Worm (Caenorhabditis elegans) whole organism, mixed stage, embryonic: ENCODE results near the gene cap-1.
"Not testable (repeated sequence)": the region's sequence is repeated elsewhere in the genome, so short reads cannot be mapped to it uniquely, and the experiment has no call there.

Experiments
- M03D4.4 ChIP-seq: sonication (generic microtip); optimal IDR thresholded peaks from 2 replicates; lab custom pipeline; 2017; ENCODE audit warnings: mild to moderate bottlenecking, missing genetic modification characterization, missing compliant biosample characterization
- bed-3 ChIP-seq: fragments of 200-800 bp; sonication (Bioruptor generic); optimal IDR thresholded peaks from 3 replicates; lab custom pipeline; 2018; ENCODE audit warnings: mild to moderate bottlenecking, missing genetic modification characterization, moderate library complexity, missing compliant biosample characterization
- blmp-1 ChIP-seq: fragments of 150-350 bp; optimal IDR thresholded peaks from 2 replicates; lab custom pipeline; 2014; ENCODE audit warnings: missing biosample characterization, missing genetic modification characterization
- ceh-39 ChIP-seq: fragments of 150-350 bp; optimal IDR thresholded peaks from 2 replicates; lab custom pipeline; 2014; ENCODE audit warnings: missing biosample characterization, missing genetic modification characterization
- ceh-43 ChIP-seq: fragments of 200-800 bp; sonication (Bioruptor generic); optimal IDR thresholded peaks from 2 replicates; lab custom pipeline; 2018; ENCODE audit warnings: mild to moderate bottlenecking, missing genetic modification characterization, moderate library complexity, missing compliant biosample characterization
- ceh-83 ChIP-seq: fragments of 200-800 bp; sonication (Bioruptor generic); optimal IDR thresholded peaks from 2 replicates; lab custom pipeline; 2018; ENCODE audit warnings: mild to moderate bottlenecking, missing genetic modification characterization, missing compliant biosample characterization
- ces-1 ChIP-seq: fragments of 150-350 bp; optimal IDR thresholded peaks from 2 replicates; lab custom pipeline; 2014; ENCODE audit warnings: missing biosample characterization, missing genetic modification reagents, missing genetic modification characterization
- cnd-1 ChIP-seq: fragments of 200-800 bp; sonication (Bioruptor generic); optimal IDR thresholded peaks from 2 replicates; lab custom pipeline; 2018; ENCODE audit warnings: mild to moderate bottlenecking, missing genetic modification characterization, missing compliant biosample characterization
- drap-1 ChIP-seq: fragments of 200-800 bp; sonication (Bioruptor generic); optimal IDR thresholded peaks from 3 replicates; lab custom pipeline; 2018; ENCODE audit warnings: mild to moderate bottlenecking, missing genetic modification characterization, missing compliant biosample characterization
- elt-1 ChIP-seq: sonication (generic microtip); optimal IDR thresholded peaks from 2 replicates; lab custom pipeline; 2017; ENCODE audit warnings: missing genetic modification characterization, mild to moderate bottlenecking, missing compliant biosample characterization, antibody characterized with exemption, moderate library complexity, borderline replicate concordance; ENCODE audit not compliant: insufficient read depth
- elt-3 ChIP-seq: fragments of 150-350 bp; optimal IDR thresholded peaks from 2 replicates; lab custom pipeline; 2014; ENCODE audit warnings: missing biosample characterization, missing genetic modification characterization
- flh-1 ChIP-seq: fragments of 200-800 bp; sonication (Bioruptor generic); optimal IDR thresholded peaks from 2 replicates; lab custom pipeline; 2018; ENCODE audit warnings: mild to moderate bottlenecking, missing genetic modification characterization, moderate library complexity, missing compliant biosample characterization
- ham-2 ChIP-seq: fragments of 200-800 bp; sonication (Bioruptor generic); optimal IDR thresholded peaks from 2 replicates; lab custom pipeline; 2018; ENCODE audit warnings: mild to moderate bottlenecking, missing genetic modification characterization, missing compliant biosample characterization
- hlh-1 ChIP-seq: fragments of 150-350 bp; optimal IDR thresholded peaks from 2 replicates; lab custom pipeline; 2014; ENCODE audit warnings: missing biosample characterization, missing genetic modification reagents, missing genetic modification characterization
- lin-13 ChIP-seq: fragments of 150-350 bp; optimal IDR thresholded peaks from 2 replicates; lab custom pipeline; 2014; ENCODE audit warnings: missing biosample characterization, missing genetic modification characterization
- lin-32 ChIP-seq: fragments of 200-800 bp; sonication (Bioruptor generic); optimal IDR thresholded peaks from 2 replicates; lab custom pipeline; 2018; ENCODE audit warnings: mild to moderate bottlenecking, missing genetic modification characterization, missing compliant biosample characterization
- lsy-2 ChIP-seq: fragments of 150-350 bp; optimal IDR thresholded peaks from 2 replicates; lab custom pipeline; 2014; ENCODE audit warnings: missing biosample characterization, missing genetic modification characterization
- mab-5 ChIP-seq: fragments of 150-350 bp; optimal IDR thresholded peaks from 2 replicates; lab custom pipeline; 2014; ENCODE audit warnings: missing biosample characterization, missing genetic modification characterization
- mep-1 ChIP-seq: fragments of 150-350 bp; optimal IDR thresholded peaks from 2 replicates; lab custom pipeline; 2017; ENCODE audit warnings: missing biosample characterization, missing genetic modification reagents, missing genetic modification characterization, inconsistent platforms
- mls-2 ChIP-seq: sonication (generic microtip); optimal IDR thresholded peaks from 2 replicates; lab custom pipeline; 2016; ENCODE audit warnings: mild to moderate bottlenecking, missing genetic modification characterization, moderate library complexity, missing compliant biosample characterization
- nhr-12 ChIP-seq: fragments of 150-350 bp; optimal IDR thresholded peaks from 2 replicates; lab custom pipeline; 2014; ENCODE audit warnings: missing biosample characterization, missing genetic modification characterization
- nhr-2 ChIP-seq: fragments of 150-350 bp; optimal IDR thresholded peaks from 2 replicates; lab custom pipeline; 2014; ENCODE audit warnings: missing biosample characterization, missing genetic modification characterization
- nhr-237 ChIP-seq: fragments of 150-350 bp; optimal IDR thresholded peaks from 2 replicates; lab custom pipeline; 2014; ENCODE audit warnings: missing biosample characterization, missing genetic modification characterization
- nhr-28 ChIP-seq: fragments of 150-350 bp; optimal IDR thresholded peaks from 2 replicates; lab custom pipeline; 2014; ENCODE audit warnings: missing biosample characterization, missing genetic modification characterization
- nhr-76 ChIP-seq: sonication (generic microtip); optimal IDR thresholded peaks from 2 replicates; lab custom pipeline; 2017; ENCODE audit warnings: missing biosample characterization, missing genetic modification characterization
- pha-4 ChIP-seq: fragments of 150-350 bp; optimal IDR thresholded peaks from 2 replicates; lab custom pipeline; 2018; ENCODE audit warnings: missing biosample characterization, missing genetic modification reagents, missing genetic modification characterization
- sem-2 ChIP-seq: fragments of 200-800 bp; sonication (Bioruptor generic); optimal IDR thresholded peaks from 2 replicates; lab custom pipeline; 2018; ENCODE audit warnings: mild to moderate bottlenecking, missing genetic modification characterization, missing compliant biosample characterization
- snpc-4 ChIP-seq: fragments of 150-350 bp; optimal IDR thresholded peaks from 2 replicates; lab custom pipeline; 2014; ENCODE audit warnings: missing biosample characterization, missing genetic modification characterization
- tbx-8 ChIP-seq: fragments of 200-800 bp; sonication (Bioruptor generic); optimal IDR thresholded peaks from 2 replicates; lab custom pipeline; 2018; ENCODE audit warnings: mild to moderate bottlenecking, missing genetic modification characterization, moderate library complexity, missing compliant biosample characterization
- unc-120 ChIP-seq: sonication (generic microtip); optimal IDR thresholded peaks from 2 replicates; lab custom pipeline; 2017; ENCODE audit warnings: missing genetic modification characterization, missing compliant biosample characterization; ENCODE audit not compliant: poor library complexity, severe bottlenecking
- unc-39 ChIP-seq: fragments of 150-350 bp; optimal IDR thresholded peaks from 2 replicates; lab custom pipeline; 2014; ENCODE audit warnings: missing biosample characterization, missing genetic modification characterization
- unc-62 ChIP-seq: fragments of 150-350 bp; optimal IDR thresholded peaks from 2 replicates; lab custom pipeline; 2014; ENCODE audit warnings: missing biosample characterization, missing genetic modification reagents, missing genetic modification characterization
- zip-8 ChIP-seq: fragments of 150-350 bp; optimal IDR thresholded peaks from 2 replicates; lab custom pipeline; 2014; ENCODE audit warnings: missing biosample characterization, missing genetic modification characterization
- ztf-11 ChIP-seq: fragments of 150-350 bp; optimal IDR thresholded peaks from 2 replicates; lab custom pipeline; 2014; ENCODE audit warnings: missing biosample characterization, missing genetic modification characterization

cap-1 gene

ce11 chrIV:7250158-7250557 is 20.1 kb upstream of the cap-1 start, which contains the start of gene D2024.18:
D2024.18 (plus strand) TSS chrIV:7250458.
- TF ChIP-seq mep-1 (tag; lab: Kevin White, UChicago) (no peak), drap-1 (no peak), zip-8 (tag; lab: Kevin White, UChicago) (no peak), blmp-1 (tag; lab: Kevin White, UChicago) (no peak), pha-4 (tag; lab: Kevin White, UChicago) (no peak), hlh-1 (no peak), ceh-83 (GFP tag; lab: Kevin White, UChicago) (no peak), nhr-2 (tag; lab: Kevin White, UChicago) (no peak), nhr-12 (no peak), unc-39 (tag; lab: Kevin White, UChicago) (no peak), mab-5 (tag; lab: Kevin White, UChicago) (no peak)
- TF ChIP-seq, all 35 proteins: peak for 0

ce11 chrIV:7247243-7247642 is 17.2 kb upstream of the cap-1 start, which contains the start of gene D2024.1:
D2024.1 (plus strand) TSS chrIV:7247543.
- TF ChIP-seq snpc-4; elt-3 (tag; lab: Kevin White, UChicago); lsy-2: not testable (repeated sequence)

- TF ChIP-seq lin-13 (tag; lab: Kevin White, UChicago) (no peak), zip-8 (tag; lab: Kevin White, UChicago) (no peak), mab-5 (tag; lab: Kevin White, UChicago) (no peak), M03D4.4 (no peak), nhr-76 (tag; lab: Kevin White, UChicago) (no peak), ztf-11 (tag; lab: Kevin White, UChicago) (no peak), blmp-1 (tag; lab: Kevin White, UChicago) (no peak), nhr-12 (no peak), unc-120 (tag; lab: Kevin White, UChicago) (no peak), elt-1 (no peak), ces-1 (GFP tag; lab: Kevin White, UChicago) (no peak), nhr-28 (tag; lab: Kevin White, UChicago) (no peak), nhr-2 (tag; lab: Kevin White, UChicago) (no peak), sem-2 (GFP tag; lab: Kevin White, UChicago) (no peak), snpc-4 (no peak), hlh-1 (no peak), nhr-237 (no peak), lin-32 (GFP tag; lab: Kevin White, UChicago) (no peak), cnd-1 (tag; lab: Kevin White, UChicago) (no peak), bed-3 (GFP tag; lab: Kevin White, UChicago) (no peak)
These were observed 16.5 kb upstream of the cap-1 start, which contains the start of gene col-114 for ce11 chrIV:7246553-7246952. col-114 (minus strand) TSS chrIV:7246653.

- TF ChIP-seq nhr-237 (no peak), ham-2 (GFP tag; lab: Kevin White, UChicago) (no peak), nhr-28 (tag; lab: Kevin White, UChicago) (no peak), nhr-2 (tag; lab: Kevin White, UChicago) (no peak), nhr-76 (tag; lab: Kevin White, UChicago) (no peak), unc-39 (tag; lab: Kevin White, UChicago) (no peak), mep-1 (tag; lab: Kevin White, UChicago) (no peak), hlh-1 (no peak), mls-2 (tag; lab: Kevin White, UChicago) (no peak)
These were observed 15.6 kb upstream of the cap-1 start for ce11 chrIV:7245592-7245991.

ce11 chrIV:7243913-7244312 is 13.9 kb upstream of the cap-1 start, which contains the start of gene afmd-1:
afmd-1 (plus strand) TSS chrIV:7244228.
- no peak for TF ChIP-seq tbx-8 (GFP tag; lab: Kevin White, UChicago)
- TF ChIP-seq ces-1 (GFP tag; lab: Kevin White, UChicago), result no peak
- TF ChIP-seq snpc-4, result no peak
- TF ChIP-seq ztf-11 (tag; lab: Kevin White, UChicago), result no peak
- TF ChIP-seq drap-1, result no peak
- TF ChIP-seq mls-2 (tag; lab: Kevin White, UChicago), result no peak
- no peak for TF ChIP-seq ceh-43 (GFP tag; lab: Kevin White, UChicago)
- TF ChIP-seq nhr-76 (tag; lab: Kevin White, UChicago), result no peak
- TF ChIP-seq ceh-39 (tag; lab: Kevin White, UChicago), result no peak
- no peak for TF ChIP-seq unc-62 (GFP tag; lab: Kevin White, UChicago)
- TF ChIP-seq nhr-28 (tag; lab: Kevin White, UChicago), result no peak
- TF ChIP-seq lin-32 (GFP tag; lab: Kevin White, UChicago), result no peak
- no peak for TF ChIP-seq elt-3 (tag; lab: Kevin White, UChicago)
- no peak for TF ChIP-seq nhr-237
- TF ChIP-seq cnd-1 (tag; lab: Kevin White, UChicago), result no peak
- no peak for TF ChIP-seq hlh-1
- no peak for TF ChIP-seq lsy-2
- TF ChIP-seq flh-1 (GFP tag; lab: Kevin White, UChicago), result no peak
